Fruit fly (Drosophila melanogaster): ENCODE measurements around the gene Aldh7A1.
A peak's percentile ranks its signal among the peaks of the same experiment; 100 is the strongest.

The Aldh7A1 gene

DNA sequence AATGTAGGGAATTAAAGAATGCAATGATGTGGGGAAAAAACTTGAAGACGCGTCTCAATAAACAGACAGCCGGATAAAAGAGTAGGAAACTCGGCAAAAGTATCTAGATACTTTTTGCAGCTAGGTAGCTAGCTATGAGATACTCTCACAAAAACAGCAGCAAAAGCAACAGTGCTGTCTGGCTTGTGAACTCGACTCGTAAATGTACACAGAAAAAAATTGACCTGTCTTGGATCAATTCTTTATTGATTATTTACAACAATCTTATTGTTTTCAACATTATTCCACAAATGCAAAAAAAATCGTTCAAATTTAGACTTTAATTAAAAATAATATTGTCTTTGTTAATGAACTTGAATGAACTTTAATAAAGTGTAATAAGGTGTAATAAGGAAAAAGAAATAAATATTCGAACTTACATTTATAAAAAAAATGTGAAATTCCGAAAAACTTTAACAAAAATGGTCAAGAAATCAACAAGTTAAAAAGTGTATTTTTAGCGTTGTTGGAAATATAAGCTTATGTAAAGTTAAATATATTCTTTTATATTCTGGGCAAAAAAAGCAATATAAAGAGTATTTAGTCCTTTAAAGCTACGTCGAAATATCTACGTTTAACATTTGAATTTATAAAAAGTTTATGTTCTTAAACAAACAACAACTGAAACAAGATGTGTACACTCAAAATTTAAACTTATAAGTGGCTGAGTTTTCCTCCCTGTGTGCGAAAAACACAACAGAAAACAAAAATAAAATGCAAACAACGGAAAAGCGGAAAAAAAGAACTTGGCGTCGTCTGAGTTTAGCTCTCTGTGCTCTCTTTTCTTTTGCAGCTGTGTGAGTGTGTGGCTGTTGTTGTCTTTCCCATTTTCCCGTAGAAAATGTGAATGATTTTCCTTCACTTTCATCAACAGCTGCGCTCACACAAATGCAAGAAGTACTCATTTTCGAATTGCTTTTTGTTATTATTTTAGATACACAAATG lies 34.6 kb downstream of the Aldh7A1 start (continued):
- TF ChIP-seq Dll (GFP tag; IDR thresholded peaks at IDR 0.05; ENCODE audit: partially characterized antibody) (no peak), CG3281 (GFP tag; optimal IDR thresholded peaks at IDR 0.05) (no peak), Abd-B (GFP tag; optimal IDR thresholded peaks at IDR 0.05) (peak; percentile 23), CG34422 (GFP tag; IDR thresholded peaks at IDR 0.05) (no peak), CG17361 (GFP tag; IDR thresholded peaks at IDR 0.05) (peak; percentile 65; the same call in 2 of the 3 replicates), CG7839 (tag; optimal IDR thresholded peaks at IDR 0.05) (peak; percentile 25), CG11504 (tag; optimal IDR thresholded peaks at IDR 0.05) (peak; percentile 22), Drgx (GFP tag; IDR thresholded peaks at IDR 0.05) (peak; percentile 74), CG12391 (tag; optimal IDR thresholded peaks at IDR 0.05) (peak; percentile 36), gt (GFP tag; IDR thresholded peaks at IDR 0.05) (no peak), z (GFP tag; IDR thresholded peaks at IDR 0.05) (0 out of 3 replicates have a peak, but pooled peaks have one; percentile 17), E2f1 (GFP tag; IDR thresholded peaks at IDR 0.05) (no peak), CG8924 (tag; optimal IDR thresholded peaks at IDR 0.05) (no peak), MBD-R2 (GFP tag; IDR thresholded peaks at IDR 0.05) (no peak), bsh (GFP tag; optimal IDR thresholded peaks at IDR 0.05) (peak; percentile 33 to 74), nmo (GFP tag; optimal IDR thresholded peaks at IDR 0.05) (peak; percentile 22), CG4854 (GFP tag; optimal IDR thresholded peaks at IDR 0.05) (no peak), ranshi (GFP tag; IDR thresholded peaks at IDR 0.05) (0 out of 2 replicates have a peak, but pooled peaks have one; percentile 12), crol (GFP tag; IDR thresholded peaks at IDR 0.05) (no peak), bigmax (GFP tag; optimal IDR thresholded peaks at IDR 0.05) (no peak), pita (GFP tag; optimal IDR thresholded peaks at IDR 0.05) (no peak), CG18262 (tag; optimal IDR thresholded peaks at IDR 0.05) (peak; percentile 67), org-1 (GFP tag; optimal IDR thresholded peaks at IDR 0.05) (no peak), CG8388 (GFP tag; optimal IDR thresholded peaks at IDR 0.05) (peak; percentile 13), grau (tag; optimal IDR thresholded peaks at IDR 0.05) (peak; percentile 3), CG6272 (GFP tag; IDR thresholded peaks at IDR 0.05) (no peak), CG31441 (GFP tag; IDR thresholded peaks at IDR 0.05) (peak; percentile 41; the same call in 1 of the 2 replicates), Neu2 (GFP tag; optimal IDR thresholded peaks at IDR 0.05; ENCODE audit: borderline replicate concordance) (no peak), jigr1 (GFP tag; IDR thresholded peaks at IDR 0.05) (no peak), CG13287 (GFP tag; IDR thresholded peaks at IDR 0.05; ENCODE audit: partially characterized antibody) (no peak), CG32772 (GFP tag; IDR thresholded peaks at IDR 0.05) (no peak), gem (tag; optimal IDR thresholded peaks at IDR 0.05) (peak; percentile 45), CG14050 (GFP tag; IDR thresholded peaks at IDR 0.05) (no peak), trem (tag; optimal IDR thresholded peaks at IDR 0.05) (no peak), CG8089 (GFP tag; optimal IDR thresholded peaks at IDR 0.05) (no peak), Med (GFP tag) (peak; percentile 59), sens-2 (GFP tag; IDR thresholded peaks at IDR 0.05) (no peak), Oaz (GFP tag; IDR thresholded peaks at IDR 0.05) (no peak), Oli (tag; optimal IDR thresholded peaks at IDR 0.05) (peak; percentile 9), D (optimal IDR thresholded peaks at IDR 0.05) (no peak), D (GFP tag; optimal IDR thresholded peaks at IDR 0.05) (no peak), PHDP (tag; optimal IDR thresholded peaks at IDR 0.05) (peak; percentile 14), seq (GFP tag; IDR thresholded peaks at IDR 0.05) (no peak), CG17568 (GFP tag; optimal IDR thresholded peaks at IDR 0.05) (no peak), CG32767 (GFP tag; IDR thresholded peaks at IDR 0.05) (no peak), Xrp1 (GFP tag; IDR thresholded peaks at IDR 0.05) (no peak), grn (GFP tag; optimal IDR thresholded peaks at IDR 0.05) (no peak), dysf (GFP tag; IDR thresholded peaks at IDR 0.05) (no peak), unpg (GFP tag; optimal IDR thresholded peaks at IDR 0.05) (peak; percentile 23)

All from whole organism, embryonic.